Worm (Caenorhabditis elegans): ENCODE data around the gene fbxa-79.

Gene fbxa-79

ce11 chrIII:1345694-1346093 is 37.6 kb upstream of the fbxa-79 start, which contains the start of gene Y82E9BL.6:
Gene Y82E9BL.6, minus strand, starts transcription at chrIII:1345794.
- TF ChIP-seq F13C5.2 (tag; optimal IDR thresholded peaks at IDR 0.05) (no peak), hnd-1 (tag; optimal IDR thresholded peaks at IDR 0.05) (no peak), hmg-4 (GFP tag; optimal IDR thresholded peaks at IDR 0.05) (no peak), scrt-1 (GFP tag; IDR thresholded peaks at IDR 0.05) (no peak)

- no peak for TF ChIP-seq tra-4 (tag; optimal IDR thresholded peaks at IDR 0.05)
- no peak for TF ChIP-seq flt-1 (GFP tag; IDR thresholded peaks at IDR 0.05)
- no peak for TF ChIP-seq scrt-1 (GFP tag; IDR thresholded peaks at IDR 0.05)
- no peak for TF ChIP-seq aly-1 (tag; optimal IDR thresholded peaks at IDR 0.05)
- TF ChIP-seq F13C5.2 (tag; optimal IDR thresholded peaks at IDR 0.05), result no peak
- no peak for TF ChIP-seq hmg-4 (GFP tag; optimal IDR thresholded peaks at IDR 0.05)
- no peak for TF ChIP-seq hmbx-1 (tag; optimal IDR thresholded peaks at IDR 0.05)
- TF ChIP-seq hnd-1 (tag; optimal IDR thresholded peaks at IDR 0.05), result no peak
- no peak for TF ChIP-seq ets-7 (tag; optimal IDR thresholded peaks at IDR 0.05)
- TF ChIP-seq ceh-36 (tag; optimal IDR thresholded peaks at IDR 0.05), result no peak
- TF ChIP-seq sea-1 (GFP tag; conservative IDR thresholded peaks at IDR 0.05), result no peak
- no peak for TF ChIP-seq tbx-11 (GFP tag; IDR thresholded peaks at IDR 0.05)
These were observed 34.9 kb upstream of the fbxa-79 start, which contains the start of gene fbxa-27 for ce11 chrIII:1342919-1343419. Gene fbxa-27, plus strand, starts transcription at chrIII:1342969.

- no peak for TF ChIP-seq ceh-36 (tag; optimal IDR thresholded peaks at IDR 0.05)
- TF ChIP-seq scrt-1 (GFP tag; IDR thresholded peaks at IDR 0.05), result no peak
- TF ChIP-seq hmg-4 (GFP tag; optimal IDR thresholded peaks at IDR 0.05), result no peak
- TF ChIP-seq F13C5.2 (tag; optimal IDR thresholded peaks at IDR 0.05), result no peak
- TF ChIP-seq tbx-37 (GFP tag; conservative IDR thresholded peaks at IDR 0.05), result no peak
- no peak for TF ChIP-seq ama-1 (optimal IDR thresholded peaks at IDR 0.05)
- no peak for TF ChIP-seq flt-1 (GFP tag; IDR thresholded peaks at IDR 0.05)
- TF ChIP-seq sea-1 (GFP tag; conservative IDR thresholded peaks at IDR 0.05), result no peak
- no peak for TF ChIP-seq pes-1 (GFP tag; IDR thresholded peaks at IDR 0.05)
- TF ChIP-seq hmbx-1 (tag; optimal IDR thresholded peaks at IDR 0.05), result no peak
These were observed 34.4 kb upstream of the fbxa-79 start, which contains the start of gene fbxa-26 for ce11 chrIII:1342488-1342887. Gene fbxa-26, minus strand, starts transcription at chrIII:1342522.

- no peak for TF ChIP-seq tbx-11 (GFP tag; IDR thresholded peaks at IDR 0.05)
- no peak for TF ChIP-seq aly-1 (tag; optimal IDR thresholded peaks at IDR 0.05)
- TF ChIP-seq sea-1 (GFP tag; conservative IDR thresholded peaks at IDR 0.05), result no peak
- TF ChIP-seq ceh-13 (GFP tag; optimal IDR thresholded peaks at IDR 0.05), result no peak
- TF ChIP-seq hmg-4 (GFP tag; optimal IDR thresholded peaks at IDR 0.05), result no peak
- no peak for TF ChIP-seq ceh-36 (tag; optimal IDR thresholded peaks at IDR 0.05)
- no peak for TF ChIP-seq scrt-1 (GFP tag; IDR thresholded peaks at IDR 0.05)
- TF ChIP-seq B0310.2 (tag; optimal IDR thresholded peaks at IDR 0.05), result no peak
- TF ChIP-seq hnd-1 (tag; optimal IDR thresholded peaks at IDR 0.05), result no peak
- no peak for TF ChIP-seq F13C5.2 (tag; optimal IDR thresholded peaks at IDR 0.05)
- TF ChIP-seq flt-1 (GFP tag; IDR thresholded peaks at IDR 0.05), result no peak
- no peak for TF ChIP-seq hmbx-1 (tag; optimal IDR thresholded peaks at IDR 0.05)
- TF ChIP-seq ama-1 (optimal IDR thresholded peaks at IDR 0.05), result no peak
- no peak for TF ChIP-seq tra-4 (tag; optimal IDR thresholded peaks at IDR 0.05)
- TF ChIP-seq ets-7 (tag; optimal IDR thresholded peaks at IDR 0.05), result no peak
- no peak for TF ChIP-seq pes-1 (GFP tag; IDR thresholded peaks at IDR 0.05)
These were observed 32.1 kb upstream of the fbxa-79 start, which contains the start of gene fbxa-5 for ce11 chrIII:1340240-1340639. Gene fbxa-5, minus strand, starts transcription at chrIII:1340340.

- TF ChIP-seq tbx-37 (GFP tag; conservative IDR thresholded peaks at IDR 0.05), result no peak
- no peak for TF ChIP-seq ets-7 (tag; optimal IDR thresholded peaks at IDR 0.05)
These were observed 23.8 kb upstream of the fbxa-79 start, which contains the start of gene Y82E9BL.19 for ce11 chrIII:1331894-1332293. Gene Y82E9BL.19, plus strand, starts transcription at chrIII:1332016.

ce11 chrIII:1326490-1326889 is 18.4 kb upstream of the fbxa-79 start, which contains the start of gene Y82E9BL.18:
Gene Y82E9BL.18, plus strand, starts transcription at chrIII:1326790.
- TF ChIP-seq ceh-36 (tag; optimal IDR thresholded peaks at IDR 0.05), result no peak
- no peak for TF ChIP-seq ceh-13 (GFP tag; optimal IDR thresholded peaks at IDR 0.05)
- no peak for TF ChIP-seq tbx-11 (GFP tag; IDR thresholded peaks at IDR 0.05)
- TF ChIP-seq scrt-1 (GFP tag; IDR thresholded peaks at IDR 0.05), result no peak
- no peak for TF ChIP-seq hmbx-1 (tag; optimal IDR thresholded peaks at IDR 0.05)
- TF ChIP-seq pes-1 (GFP tag; IDR thresholded peaks at IDR 0.05), result no peak
- no peak for TF ChIP-seq B0310.2 (tag; optimal IDR thresholded peaks at IDR 0.05)
- TF ChIP-seq ama-1 (optimal IDR thresholded peaks at IDR 0.05), result no peak
- TF ChIP-seq flt-1 (GFP tag; IDR thresholded peaks at IDR 0.05), result no peak
- TF ChIP-seq tra-4 (tag; optimal IDR thresholded peaks at IDR 0.05), result no peak

ce11 chrIII:1324513-1324912 is 16.4 kb upstream of the fbxa-79 start, which contains the start of gene fbxa-14:
Gene fbxa-14, minus strand, starts transcription at chrIII:1324613.
- TF ChIP-seq B0310.2 (tag; optimal IDR thresholded peaks at IDR 0.05) (no peak), tbx-11 (GFP tag; IDR thresholded peaks at IDR 0.05) (no peak), ama-1 (optimal IDR thresholded peaks at IDR 0.05) (no peak), sea-1 (GFP tag; conservative IDR thresholded peaks at IDR 0.05) (no peak), tra-4 (tag; optimal IDR thresholded peaks at IDR 0.05) (no peak), scrt-1 (GFP tag; IDR thresholded peaks at IDR 0.05) (no peak)

ce11 chrIII:1323555-1323954 is 15.5 kb upstream of the fbxa-79 start:
- TF ChIP-seq ceh-13 (GFP tag; optimal IDR thresholded peaks at IDR 0.05) (no peak), tbx-37 (GFP tag; conservative IDR thresholded peaks at IDR 0.05) (no peak), hmbx-1 (tag; optimal IDR thresholded peaks at IDR 0.05) (no peak), ama-1 (optimal IDR thresholded peaks at IDR 0.05) (no peak), F13C5.2 (tag; optimal IDR thresholded peaks at IDR 0.05) (no peak), ceh-36 (tag; optimal IDR thresholded peaks at IDR 0.05) (no peak), tbx-11 (GFP tag; IDR thresholded peaks at IDR 0.05) (no peak), tra-4 (tag; optimal IDR thresholded peaks at IDR 0.05) (no peak), sea-1 (GFP tag; conservative IDR thresholded peaks at IDR 0.05) (no peak), aly-1 (tag; optimal IDR thresholded peaks at IDR 0.05) (no peak), hmg-4 (GFP tag; optimal IDR thresholded peaks at IDR 0.05) (no peak), hnd-1 (tag; optimal IDR thresholded peaks at IDR 0.05) (no peak), B0310.2 (tag; optimal IDR thresholded peaks at IDR 0.05) (no peak), flt-1 (GFP tag; IDR thresholded peaks at IDR 0.05) (no peak), scrt-1 (GFP tag; IDR thresholded peaks at IDR 0.05) (no peak), pes-1 (GFP tag; IDR thresholded peaks at IDR 0.05) (no peak), ets-7 (tag; optimal IDR thresholded peaks at IDR 0.05) (no peak)
